Worm (Caenorhabditis elegans) whole organism, L1 larva: ENCODE data around the gene K07D4.5.

Experiments
- C34B4.2 ChIP-seq: sonication (generic microtip); optimal IDR thresholded peaks from 2 replicates; lab custom pipeline; 2017; ENCODE audit warnings: mild to moderate bottlenecking, missing genetic modification characterization, missing compliant biosample characterization
- alr-1 ChIP-seq: fragments of 200-800 bp; sonication (Bioruptor generic); optimal IDR thresholded peaks from 2 replicates; lab custom pipeline; 2018; ENCODE audit warnings: borderline replicate concordance, mild to moderate bottlenecking, missing genetic modification characterization, missing compliant biosample characterization
- ama-1 ChIP-seq: fragments of 150-350 bp; optimal IDR thresholded peaks from 2 replicates; lab custom pipeline; 2014
- fkh-8 ChIP-seq: sonication (generic microtip); optimal IDR thresholded peaks from 2 replicates; lab custom pipeline; 2016; ENCODE audit warnings: mild to moderate bottlenecking, missing genetic modification characterization, missing compliant biosample characterization
- nhr-11 ChIP-seq: fragments of 150-350 bp; optimal IDR thresholded peaks from 2 replicates; lab custom pipeline; 2014; ENCODE audit warnings: missing biosample characterization, missing genetic modification characterization
- rnt-1 ChIP-seq: sonication (generic microtip); optimal IDR thresholded peaks from 2 replicates; lab custom pipeline; 2016; ENCODE audit warnings: mild to moderate bottlenecking, missing genetic modification characterization, moderate library complexity, missing compliant biosample characterization
- unc-86 ChIP-seq: sonication (generic microtip); optimal IDR thresholded peaks from 2 replicates; lab custom pipeline; 2016; ENCODE audit warnings: missing genetic modification characterization, missing compliant biosample characterization

ce11 chrII:4068141-4068540 is 42.8 kb upstream of the K07D4.5 start:
- TF ChIP-seq fkh-8 (tag; lab: Kevin White, UChicago) (no peak), ama-1 (no peak), rnt-1 (tag; lab: Kevin White, UChicago) (no peak), alr-1 (tag; lab: Kevin White, UChicago) (no peak), nhr-11 (tag; lab: Kevin White, UChicago) (no peak), C34B4.2 (tag; lab: Kevin White, UChicago) (no peak), unc-86 (tag; lab: Kevin White, UChicago) (no peak)
